Worm (Caenorhabditis elegans) whole organism, midembryonic: Measurements from ENCODE around the gene srbc-36.

ENCODE experiments used
- T22C8.4 ChIP-seq: fragments of 200-800 bp; sonication (Bioruptor generic); IDR thresholded peaks from 2 replicates; pipeline ENCODE4 v1.3.6; 2022; ENCODE audit warnings: missing genetic modification characterization, missing compliant biosample characterization
- cog-1 ChIP-seq: sonication (generic microtip); optimal IDR thresholded peaks from 2 replicates; lab custom pipeline; 2016; ENCODE audit warnings: missing genetic modification characterization, missing compliant biosample characterization
- flt-1 ChIP-seq: fragments of 200-800 bp; sonication (Bioruptor generic); IDR thresholded peaks from 2 replicates; pipeline ENCODE4 v1.3.6; 2022; ENCODE audit warnings: missing genetic modification characterization, missing compliant biosample characterization
- klf-2 ChIP-seq: fragments of 200-800 bp; sonication (Bioruptor generic); conservative IDR thresholded peaks from 2 replicates; pipeline ENCODE4 v1.3.6; 2022; ENCODE audit warnings: missing genetic modification reagents, missing genetic modification characterization, missing compliant biosample characterization
- med-1 ChIP-seq: sonication (generic microtip); optimal IDR thresholded peaks from 2 replicates; lab custom pipeline; 2017; ENCODE audit warnings: missing genetic modification characterization, mild to moderate bottlenecking, missing compliant biosample characterization, antibody characterized with exemption, missing genetic modification reagents; ENCODE audit not compliant: insufficient read depth
- ref-1 ChIP-seq: fragments of 200-800 bp; sonication (Bioruptor generic); conservative IDR thresholded peaks from 2 replicates; pipeline ENCODE4 v1.3.6; 2022; ENCODE audit warnings: missing genetic modification reagents, missing genetic modification characterization, missing compliant biosample characterization
- tab-1 ChIP-seq: fragments of 200-800 bp; sonication (Bioruptor generic); IDR thresholded peaks from 2 replicates; pipeline ENCODE4 v1.3.6; 2022; ENCODE audit warnings: missing genetic modification characterization, missing compliant biosample characterization
- ztf-23 ChIP-seq: fragments of 200-800 bp; sonication (Bioruptor generic); IDR thresholded peaks from 2 replicates; pipeline ENCODE4 v1.3.6; 2022; ENCODE audit warnings: missing genetic modification reagents, missing genetic modification characterization, missing compliant biosample characterization
- ztf-29 ChIP-seq: fragments of 200-800 bp; sonication (Bioruptor generic); IDR thresholded peaks from 2 replicates; pipeline ENCODE4 v1.3.6; 2022; ENCODE audit warnings: missing genetic modification reagents, missing genetic modification characterization, missing compliant biosample characterization

DNA sequence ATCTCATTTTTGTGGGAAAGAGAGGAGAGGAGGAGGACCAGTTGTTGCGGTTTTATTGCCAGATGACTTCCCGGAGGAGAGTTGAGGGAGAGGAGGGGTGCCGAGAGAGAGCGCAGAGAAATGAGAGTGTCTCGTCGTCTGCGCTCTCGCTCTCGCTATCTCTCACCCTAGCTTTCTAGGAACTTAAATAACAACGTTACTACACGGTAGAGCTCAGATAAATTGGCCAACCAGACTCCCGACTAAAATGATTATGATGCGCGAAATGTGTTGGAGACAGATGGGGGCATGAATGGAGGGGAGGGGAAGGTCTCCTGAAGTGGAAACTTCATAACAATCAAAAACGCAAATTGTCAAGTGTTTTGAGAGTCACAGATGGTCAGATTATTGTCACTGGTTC, 35.7 kb downstream of the srbc-36 start:
- no peak for TF ChIP-seq T22C8.4 (GFP tag; lab: Robert Waterston, UW)
- no peak for TF ChIP-seq flt-1 (GFP tag; lab: Robert Waterston, UW)
- TF ChIP-seq tab-1, result no peak
- no peak for TF ChIP-seq ref-1 (GFP tag; lab: Robert Waterston, UW)
- TF ChIP-seq klf-2 (GFP tag; lab: Robert Waterston, UW), result no peak
- TF ChIP-seq med-1 (GFP tag; lab: Kevin White, UChicago), result no peak
- TF ChIP-seq cog-1, result no peak
- no peak for TF ChIP-seq ztf-23 (GFP tag; lab: Robert Waterston, UW)
- TF ChIP-seq ztf-29 (GFP tag; lab: Robert Waterston, UW), result no peak
